Worm (Caenorhabditis elegans) whole organism, L1 larva: ENCODE measurements around the gene T21D12.12.
A peak's percentile ranks its signal among the peaks of the same experiment; 100 is the strongest.

Source experiments
- C16A3.4 ChIP-seq: fragments of 150-350 bp; optimal IDR thresholded peaks from 2 replicates; lab custom pipeline; 2014; ENCODE audit warnings: missing biosample characterization, missing genetic modification characterization
- C34B4.2 ChIP-seq: sonication (generic microtip); optimal IDR thresholded peaks from 2 replicates; lab custom pipeline; 2017; ENCODE audit warnings: mild to moderate bottlenecking, missing genetic modification characterization, missing compliant biosample characterization
- F16B12.6 ChIP-seq: fragments of 150-350 bp; optimal IDR thresholded peaks from 2 replicates; lab custom pipeline; 2014; ENCODE audit warnings: missing biosample characterization, missing genetic modification characterization
- Y116A8C.19 ChIP-seq: sonication (generic microtip); optimal IDR thresholded peaks from 2 replicates; lab custom pipeline; 2016; ENCODE audit warnings: missing compliant biosample characterization, missing genetic modification characterization, borderline replicate concordance
- aha-1 ChIP-seq: fragments of 150-350 bp; optimal IDR thresholded peaks from 2 replicates; lab custom pipeline; 2014; ENCODE audit warnings: missing biosample characterization, missing genetic modification characterization
- alr-1 ChIP-seq: fragments of 200-800 bp; sonication (Bioruptor generic); optimal IDR thresholded peaks from 2 replicates; lab custom pipeline; 2018; ENCODE audit warnings: borderline replicate concordance, mild to moderate bottlenecking, missing genetic modification characterization, missing compliant biosample characterization
- aly-2 ChIP-seq: fragments of 150-350 bp; optimal IDR thresholded peaks from 2 replicates; lab custom pipeline; 2014; ENCODE audit warnings: missing biosample characterization, missing genetic modification characterization
- ama-1 ChIP-seq: fragments of 150-350 bp; optimal IDR thresholded peaks from 2 replicates; lab custom pipeline; 2014
- ceh-63 ChIP-seq: fragments of 200-800 bp; sonication (Bioruptor generic); optimal IDR thresholded peaks from 2 replicates; lab custom pipeline; 2018; ENCODE audit warnings: mild to moderate bottlenecking, missing genetic modification characterization, missing compliant biosample characterization
- ceh-8 ChIP-seq: fragments of 200-800 bp; sonication (Bioruptor generic); optimal IDR thresholded peaks from 2 replicates; lab custom pipeline; 2018; ENCODE audit warnings: mild to moderate bottlenecking, missing genetic modification characterization, moderate library complexity, missing compliant biosample characterization
- ceh-82 ChIP-seq, 3 experiments: fragments of 150-350 bp in 1 of 3; sonication (generic microtip) in 2 of 3; optimal IDR thresholded peaks; 2 replicates each; lab custom pipeline; 2014 to 2017; ENCODE audit warnings: missing biosample characterization in 3 of 3, missing genetic modification characterization in 3 of 3
- ceh-88 ChIP-seq: fragments of 200-800 bp; sonication (Bioruptor generic); IDR thresholded peaks from 2 replicates; pipeline ENCODE4 v1.3.6; 2022; ENCODE audit warnings: missing genetic modification characterization, missing compliant biosample characterization
- ceh-90 ChIP-seq: sonication (generic microtip); optimal IDR thresholded peaks from 2 replicates; lab custom pipeline; 2016; ENCODE audit warnings: missing genetic modification characterization, missing compliant biosample characterization
- ces-1 ChIP-seq: fragments of 150-350 bp; optimal IDR thresholded peaks from 2 replicates; lab custom pipeline; 2014; ENCODE audit warnings: missing biosample characterization, missing genetic modification reagents, missing genetic modification characterization
- efl-1 ChIP-seq, 4 experiments: fragments of 150-350 bp; optimal IDR thresholded peaks in 3 of 4; peaks in 1 of 4; 1 replicate in 1 of 4; 2 replicates in 3 of 4; lab custom pipeline; 2014; ENCODE audit warnings: missing biosample characterization in 2 of 4, missing genetic modification characterization in 2 of 4, missing genetic modification reagents in 2 of 4
- efl-3 ChIP-seq: fragments of 200-800 bp; sonication (Bioruptor generic); optimal IDR thresholded peaks from 2 replicates; lab custom pipeline; 2018; ENCODE audit warnings: mild to moderate bottlenecking, missing genetic modification characterization, missing compliant biosample characterization
- fkh-4 ChIP-seq: sonication (generic microtip); optimal IDR thresholded peaks from 2 replicates; lab custom pipeline; 2016; ENCODE audit warnings: missing compliant biosample characterization, missing genetic modification characterization, borderline replicate concordance
- fkh-8 ChIP-seq: sonication (generic microtip); optimal IDR thresholded peaks from 2 replicates; lab custom pipeline; 2016; ENCODE audit warnings: mild to moderate bottlenecking, missing genetic modification characterization, missing compliant biosample characterization
- grh-1 ChIP-seq: fragments of 200-800 bp; sonication (Bioruptor generic); IDR thresholded peaks from 2 replicates; pipeline ENCODE4 v1.3.6; 2022; ENCODE audit warnings: missing genetic modification reagents, missing genetic modification characterization, missing compliant biosample characterization
- hpl-2 ChIP-seq: fragments of 150-350 bp; optimal IDR thresholded peaks from 2 replicates; lab custom pipeline; 2014; ENCODE audit warnings: missing biosample characterization, missing genetic modification reagents, missing genetic modification characterization
- lin-13 ChIP-seq: fragments of 150-350 bp; optimal IDR thresholded peaks from 2 replicates; lab custom pipeline; 2014; ENCODE audit warnings: missing biosample characterization, missing genetic modification reagents, missing genetic modification characterization
- lin-15B ChIP-seq: fragments of 150-350 bp; sonication (generic microtip); optimal IDR thresholded peaks from 3 replicates; lab custom pipeline; 2014; ENCODE audit warnings: missing biosample characterization, missing genetic modification characterization
- lin-35 ChIP-seq, 2 experiments: fragments of 150-350 bp; optimal IDR thresholded peaks; 2 replicates each; lab custom pipeline; 2014; ENCODE audit warnings: missing biosample characterization in 2 of 2, missing genetic modification characterization in 2 of 2, missing genetic modification reagents in 2 of 2
- lir-3 ChIP-seq: sonication (generic microtip); optimal IDR thresholded peaks from 2 replicates; lab custom pipeline; 2016; ENCODE audit warnings: mild to moderate bottlenecking, missing genetic modification characterization, moderate library complexity, missing compliant biosample characterization; ENCODE audit not compliant: poor library complexity
- lsy-2 ChIP-seq, 2 experiments: fragments of 150-350 bp; optimal IDR thresholded peaks; 2 replicates each; lab custom pipeline; 2014; ENCODE audit warnings: missing biosample characterization in 2 of 2, missing genetic modification characterization in 2 of 2
- mdl-1 ChIP-seq, 2 experiments: fragments of 150-350 bp; optimal IDR thresholded peaks; 2 replicates each; lab custom pipeline; 2014 to 2017; ENCODE audit warnings: missing biosample characterization in 2 of 2, missing genetic modification characterization in 2 of 2, inconsistent platforms in 1 of 2
- mep-1 ChIP-seq: fragments of 150-350 bp; optimal IDR thresholded peaks from 2 replicates; lab custom pipeline; 2014; ENCODE audit warnings: missing biosample characterization, missing genetic modification characterization
- nhr-12 ChIP-seq: sonication (generic microtip); optimal IDR thresholded peaks from 2 replicates; lab custom pipeline; 2017; ENCODE audit warnings: missing biosample characterization, missing genetic modification characterization
- nhr-20 ChIP-seq: sonication (generic microtip); optimal IDR thresholded peaks from 2 replicates; lab custom pipeline; 2016; ENCODE audit warnings: mild to moderate bottlenecking, missing genetic modification characterization, missing compliant biosample characterization
- nhr-28 ChIP-seq: fragments of 150-350 bp; optimal IDR thresholded peaks from 2 replicates; lab custom pipeline; 2014; ENCODE audit warnings: missing biosample characterization, missing genetic modification characterization
- nhr-47 ChIP-seq: sonication (generic microtip); optimal IDR thresholded peaks from 2 replicates; lab custom pipeline; 2016; ENCODE audit warnings: mild to moderate bottlenecking, missing genetic modification characterization, moderate library complexity, missing compliant biosample characterization
- nhr-71 ChIP-seq: sonication (generic microtip); optimal IDR thresholded peaks from 2 replicates; lab custom pipeline; 2016; ENCODE audit warnings: mild to moderate bottlenecking, missing genetic modification characterization, moderate library complexity, missing compliant biosample characterization
- nhr-84 ChIP-seq: sonication (generic microtip); optimal IDR thresholded peaks from 2 replicates; lab custom pipeline; 2017; ENCODE audit warnings: missing biosample characterization, missing genetic modification characterization
- nhr-85 ChIP-seq: sonication (generic microtip); peaks from one replicate; lab custom pipeline; 2016; ENCODE audit warnings: missing genetic modification characterization, inconsistent platforms, missing compliant biosample characterization
- pag-3 ChIP-seq: sonication (generic microtip); optimal IDR thresholded peaks from 2 replicates; lab custom pipeline; 2017; ENCODE audit warnings: missing genetic modification characterization, mild to moderate bottlenecking, missing compliant biosample characterization, antibody characterized with exemption, borderline replicate concordance; ENCODE audit not compliant: insufficient read depth
- snpc-4 ChIP-seq: fragments of 150-350 bp; optimal IDR thresholded peaks from 2 replicates; lab custom pipeline; 2014; ENCODE audit warnings: missing biosample characterization, missing genetic modification characterization
- sptf-1 ChIP-seq: fragments of 150-350 bp; optimal IDR thresholded peaks from 2 replicates; lab custom pipeline; 2014; ENCODE audit warnings: missing biosample characterization, missing genetic modification characterization
- tlp-1 ChIP-seq: fragments of 150-350 bp; optimal IDR thresholded peaks from 2 replicates; lab custom pipeline; 2014; ENCODE audit warnings: missing biosample characterization, missing genetic modification characterization
- xbp-1 ChIP-seq: sonication (generic microtip); optimal IDR thresholded peaks from 2 replicates; lab custom pipeline; 2016; ENCODE audit warnings: missing genetic modification characterization, missing compliant biosample characterization
- zip-4 ChIP-seq: fragments of 200-800 bp; sonication (Bioruptor generic); optimal IDR thresholded peaks from 2 replicates; lab custom pipeline; 2018; ENCODE audit warnings: mild to moderate bottlenecking, missing genetic modification characterization, moderate library complexity, missing compliant biosample characterization

Gene T21D12.12

DNA sequence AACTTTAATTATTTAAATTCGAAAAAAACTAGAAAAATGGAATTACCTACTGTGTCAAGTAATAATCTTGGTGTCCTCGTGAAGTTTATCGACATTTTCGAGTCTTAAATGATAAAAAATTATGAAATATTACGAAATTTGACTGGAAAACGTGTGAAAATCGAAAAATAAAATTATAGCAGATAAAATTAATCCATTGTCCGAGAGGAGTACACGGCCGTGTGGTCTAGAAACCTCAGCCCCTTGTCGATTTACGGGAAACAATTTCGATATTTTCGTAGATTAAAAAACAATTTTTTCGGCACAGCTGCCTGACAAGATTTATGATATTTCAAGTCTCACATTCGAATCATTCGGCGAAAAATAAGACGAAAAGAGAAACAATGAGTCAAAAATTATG, 9.2 kb upstream of the T21D12.12 start, which contains the start of gene R02D3.8 (continued):
- TF ChIP-seq Y116A8C.19 (tag; lab: Kevin White, UChicago) (no peak), pag-3 (tag; lab: Kevin White, UChicago) (no peak), xbp-1 (tag; lab: Kevin White, UChicago) (peak; percentile 42), mep-1 (tag; lab: Kevin White, UChicago) (no peak), nhr-71 (tag; lab: Kevin White, UChicago) (peak; percentile 70), nhr-28 (tag; lab: Kevin White, UChicago) (no peak), lir-3 (tag; lab: Kevin White, UChicago) (peak; percentile 72), aha-1 (tag; lab: Kevin White, UChicago) (no peak), tlp-1 (tag; lab: Kevin White, UChicago) (no peak), ama-1 (lab: Kevin White, UChicago) (no peak), nhr-84 (tag; lab: Kevin White, UChicago) (no peak), alr-1 (tag; lab: Kevin White, UChicago) (no peak), efl-1 (optimal IDR thresholded peaks at IDR 0.05; lab: Kevin White, UChicago) (peak; percentile 45 to 65), efl-1 (GFP tag; optimal IDR thresholded peaks at IDR 0.05 in 1 of 2; lab: Kevin White, UChicago) (peak; percentile 64 to 95), ceh-82 (tag; optimal IDR thresholded peaks at IDR 0.05; lab: Kevin White, UChicago) (no peak), lsy-2 (tag; optimal IDR thresholded peaks at IDR 0.05; lab: Kevin White, UChicago) (peak; percentile 35 to 66), ceh-8 (no peak), ceh-90 (peak; percentile 75), mdl-1 (tag; optimal IDR thresholded peaks at IDR 0.05; lab: Kevin White, UChicago) (no peak), F16B12.6 (no peak), nhr-12 (tag; lab: Kevin White, UChicago) (no peak), fkh-4 (tag; lab: Kevin White, UChicago) (peak; percentile 11), nhr-85 (tag; lab: Kevin White, UChicago) (peak; percentile 47), ces-1 (GFP tag; lab: Kevin White, UChicago) (no peak), grh-1 (GFP tag; lab: Robert Waterston, UW) (no peak), lin-15B (peak; percentile 4)

DNA sequence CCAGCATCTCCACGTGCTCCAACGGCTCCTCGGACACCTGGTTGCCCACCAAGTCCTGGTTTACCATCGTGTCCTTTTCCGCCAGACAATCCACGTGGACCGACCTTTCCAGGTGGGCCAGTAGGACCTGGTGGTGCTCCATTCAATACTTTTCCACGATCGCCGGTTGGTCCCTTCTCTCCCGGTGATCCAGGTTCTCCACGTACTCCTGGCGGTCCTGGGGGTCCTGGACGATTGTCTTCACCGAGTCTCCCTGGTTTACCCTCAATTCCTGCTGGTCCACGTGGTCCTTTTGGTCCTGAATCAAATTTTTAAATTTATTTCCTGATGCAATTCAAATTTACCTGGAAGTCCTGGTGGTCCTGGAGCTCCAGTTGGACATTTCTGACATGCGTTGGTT, 7.9 kb upstream of the T21D12.12 start:
- no peak for TF ChIP-seq C16A3.4 (tag; lab: Kevin White, UChicago)
- no peak for TF ChIP-seq xbp-1 (tag; lab: Kevin White, UChicago)
- TF ChIP-seq hpl-2 = no peak
- TF ChIP-seq zip-4 (GFP tag; lab: Kevin White, UChicago) = no peak
- no peak for TF ChIP-seq lin-13 (GFP tag; lab: Kevin White, UChicago)
- no peak for TF ChIP-seq lin-35 (GFP tag; optimal IDR thresholded peaks at IDR 0.05; lab: Kevin White, UChicago)
- TF ChIP-seq C34B4.2 (tag; lab: Kevin White, UChicago) = no peak
- TF ChIP-seq sptf-1 = no peak
- TF ChIP-seq snpc-4 (tag; lab: Kevin White, UChicago) = no peak
- TF ChIP-seq efl-3 (GFP tag; lab: Kevin White, UChicago) = no peak
- no peak for TF ChIP-seq nhr-12 (tag; lab: Kevin White, UChicago)
- no peak for TF ChIP-seq nhr-20 (tag; lab: Kevin White, UChicago)
- no peak for TF ChIP-seq aly-2 (tag; lab: Kevin White, UChicago)
- no peak for TF ChIP-seq ceh-88 (GFP tag; lab: Robert Waterston, UW)
- TF ChIP-seq efl-1 (optimal IDR thresholded peaks at IDR 0.05; lab: Kevin White, UChicago) = no peak
- no peak for TF ChIP-seq efl-1 (GFP tag; optimal IDR thresholded peaks at IDR 0.05 in 1 of 2; lab: Kevin White, UChicago)
- TF ChIP-seq nhr-47 (tag; lab: Kevin White, UChicago) = no peak
- TF ChIP-seq fkh-8 (tag; lab: Kevin White, UChicago) = no peak
- TF ChIP-seq ceh-63 = no peak
- no peak for TF ChIP-seq nhr-71 (tag; lab: Kevin White, UChicago)
